Fruit fly (Drosophila melanogaster): ENCODE measurements around the gene CG7084.
A peak's percentile ranks its signal among the peaks of the same experiment; 100 is the strongest.

CG7084 gene

dm6 chr3R:22269835-22270234, 28.8 kb upstream of the CG7084 start (continued):
- TF ChIP-seq tup (GFP tag; optimal IDR thresholded peaks at IDR 0.05) (no peak), CG12155 (GFP tag; optimal IDR thresholded peaks at IDR 0.05) (no peak), Fer3 (tag; optimal IDR thresholded peaks at IDR 0.05) (peak; percentile 11), Ets65A (GFP tag) (no peak), CG12744 (GFP tag; optimal IDR thresholded peaks at IDR 0.05) (no peak), zen (tag; optimal IDR thresholded peaks at IDR 0.05) (no peak), BtbVII (GFP tag; optimal IDR thresholded peaks at IDR 0.05) (no peak), kah (GFP tag; optimal IDR thresholded peaks at IDR 0.05) (no peak), inv (GFP tag; IDR thresholded peaks at IDR 0.05; ENCODE audit: partially characterized antibody) (no peak), Hr51 (GFP tag; optimal IDR thresholded peaks at IDR 0.05) (peak in 1 of 2 experiments; percentile 47), knrl (GFP tag; IDR thresholded peaks at IDR 0.05; ENCODE audit: partially characterized antibody) (no peak), exex (tag; optimal IDR thresholded peaks at IDR 0.05) (no peak), CG10209 (GFP tag; optimal IDR thresholded peaks at IDR 0.05) (no peak), Jarid2 (GFP tag; optimal IDR thresholded peaks at IDR 0.05) (no peak), CG14667 (GFP tag; IDR thresholded peaks at IDR 0.05) (no peak), Rfx (GFP tag; IDR thresholded peaks at IDR 0.05) (no peak), sug (tag; optimal IDR thresholded peaks at IDR 0.05) (no peak), pb (GFP tag; optimal IDR thresholded peaks at IDR 0.05) (no peak), luna (GFP tag; optimal IDR thresholded peaks at IDR 0.05) (no peak), Awh (GFP tag; IDR thresholded peaks at IDR 0.05) (no peak), C15 (GFP tag; IDR thresholded peaks at IDR 0.05) (no peak), peb (GFP tag; IDR thresholded peaks at IDR 0.05) (no peak), CG7786 (GFP tag; optimal IDR thresholded peaks at IDR 0.05) (no peak), CG30403 (GFP tag; optimal IDR thresholded peaks at IDR 0.05) (peak; percentile 30), Bdp1 (GFP tag; optimal IDR thresholded peaks at IDR 0.05) (no peak), dati (GFP tag; IDR thresholded peaks at IDR 0.05) (no peak), CG17568 (GFP tag; optimal IDR thresholded peaks at IDR 0.05) (no peak), Tbp (GFP tag; optimal IDR thresholded peaks at IDR 0.05) (no peak), salm (tag; optimal IDR thresholded peaks at IDR 0.05) (no peak), CkIIα-i1 (GFP tag; IDR thresholded peaks at IDR 0.05) (no peak), CG31388 (GFP tag; optimal IDR thresholded peaks at IDR 0.05) (no peak), CG3838 (GFP tag; optimal IDR thresholded peaks at IDR 0.05) (no peak), CG12391 (tag; optimal IDR thresholded peaks at IDR 0.05) (peak; percentile 12), CG7372 (GFP tag; IDR thresholded peaks at IDR 0.05) (no peak), CG1233 (GFP tag; optimal IDR thresholded peaks at IDR 0.05) (no peak), Ets97D (GFP tag; optimal IDR thresholded peaks at IDR 0.05) (no peak), schlank (tag; optimal IDR thresholded peaks at IDR 0.05) (no peak), kni (GFP tag; optimal IDR thresholded peaks at IDR 0.05) (no peak), vnd (GFP tag; IDR thresholded peaks at IDR 0.05; ENCODE audit: partially characterized antibody) (no peak), twi (tag; optimal IDR thresholded peaks at IDR 0.05) (no peak), CG17361 (GFP tag; IDR thresholded peaks at IDR 0.05) (no peak), HLH3B (GFP tag; IDR thresholded peaks at IDR 0.05) (no peak), eve (GFP tag; optimal IDR thresholded peaks at IDR 0.05) (peak in 1 of 2 experiments; percentile 4), CG2889 (GFP tag; IDR thresholded peaks at IDR 0.05) (no peak), zfh1 (GFP tag; IDR thresholded peaks at IDR 0.05) (0 out of 3 replicates have a peak, but pooled peaks have one; percentile 33), CG10462 (GFP tag; optimal IDR thresholded peaks at IDR 0.05) (no peak), CG8765 (GFP tag; IDR thresholded peaks at IDR 0.05) (no peak), Sry-δ (GFP tag; optimal IDR thresholded peaks at IDR 0.05) (no peak), usp (GFP tag; optimal IDR thresholded peaks at IDR 0.05) (no peak), CG8388 (GFP tag; optimal IDR thresholded peaks at IDR 0.05) (no peak), CG9797 (GFP tag; optimal IDR thresholded peaks at IDR 0.05) (no peak), CG11695 (GFP tag; IDR thresholded peaks at IDR 0.05) (no peak), Six4 (GFP tag; optimal IDR thresholded peaks at IDR 0.05) (no peak)

All from whole organism, embryonic.